Worm (Caenorhabditis elegans): ENCODE data around the gene Y5H2A.1.

DNA sequence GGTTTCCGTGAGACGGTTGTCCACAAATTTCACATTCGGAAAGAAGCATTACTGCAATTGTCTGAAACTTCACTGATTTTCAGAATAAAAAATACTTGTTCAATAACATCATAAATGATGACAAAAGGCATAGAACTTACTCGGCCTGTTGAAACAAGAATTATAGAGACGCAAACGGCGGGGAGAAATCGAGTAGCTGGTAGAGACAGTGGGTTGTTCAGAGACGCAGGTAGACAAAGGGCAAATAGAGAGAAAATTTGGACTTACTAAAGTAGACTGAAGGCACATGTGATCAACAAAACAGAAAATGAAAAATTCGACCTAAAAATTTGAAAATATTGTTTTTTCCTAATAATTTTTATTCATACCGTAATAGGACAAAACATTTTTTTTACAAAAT, 11.9 kb downstream of the Y5H2A.1 start, which contains the start of gene nhr-182:
- TF ChIP-seq him-1 (tag; optimal IDR thresholded peaks at IDR 0.05) (no peak), W03F9.2 (tag; optimal IDR thresholded peaks at IDR 0.05) (no peak), dao-5 (tag; optimal IDR thresholded peaks at IDR 0.05) (no peak)
